Worm (Caenorhabditis elegans): Measurements from ENCODE around the gene ule-5.

DNA sequence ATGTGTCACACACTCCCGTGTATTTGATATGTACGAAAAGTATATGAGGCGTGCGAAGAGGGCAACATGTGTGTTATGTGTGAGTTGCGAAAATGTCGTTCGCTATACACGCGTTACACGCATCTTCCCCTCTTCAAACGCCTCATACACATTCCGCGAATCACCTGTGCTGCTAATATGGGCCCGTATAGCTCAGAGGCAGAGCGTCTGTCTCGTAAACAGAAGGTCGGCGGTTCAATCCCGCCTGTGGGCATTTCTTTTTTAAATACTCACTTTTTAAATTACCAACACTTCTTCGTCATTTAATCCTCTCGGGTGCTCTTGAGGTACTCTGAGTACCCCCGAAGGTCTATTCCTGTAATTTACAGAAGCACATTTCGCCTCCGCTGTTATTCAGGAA, 50.6 kb downstream of the ule-5 start:
- no peak for TF ChIP-seq ceh-13 (GFP tag; optimal IDR thresholded peaks at IDR 0.05)
- TF ChIP-seq ets-7 (tag; optimal IDR thresholded peaks at IDR 0.05) = no peak
- no peak for TF ChIP-seq ama-1 (optimal IDR thresholded peaks at IDR 0.05)
- no peak for TF ChIP-seq tra-4 (tag; optimal IDR thresholded peaks at IDR 0.05)
- no peak for TF ChIP-seq hnd-1 (tag; optimal IDR thresholded peaks at IDR 0.05)
- TF ChIP-seq hmg-4 (GFP tag; optimal IDR thresholded peaks at IDR 0.05) = no peak
- TF ChIP-seq B0310.2 (tag; optimal IDR thresholded peaks at IDR 0.05) = no peak
- TF ChIP-seq ceh-36 (tag; optimal IDR thresholded peaks at IDR 0.05) = no peak
